Worm (Caenorhabditis elegans): ENCODE data around the gene Y17D7B.4.

DNA sequence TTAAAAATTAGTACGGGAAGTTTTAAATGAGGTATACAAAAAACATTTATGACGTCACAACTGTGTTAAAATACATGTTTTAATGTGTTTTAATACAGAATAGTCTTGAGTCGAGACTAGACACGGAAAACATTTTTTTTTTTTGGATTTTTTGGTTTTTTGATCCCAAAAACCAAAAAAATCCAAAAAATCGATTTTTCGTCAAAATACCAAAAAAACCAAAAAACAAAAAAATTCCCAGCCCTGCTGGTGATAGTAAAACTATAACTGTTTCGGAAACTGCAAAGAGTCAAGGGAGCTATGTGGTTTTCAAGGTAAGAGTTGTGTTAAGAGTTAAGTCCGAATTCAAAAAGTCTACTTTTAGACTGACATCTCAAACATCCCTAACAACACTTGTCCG is 15.4 kb downstream of the Y17D7B.4 start, which contains the start of gene F11D11.4:
- no peak for TF ChIP-seq lin-15B (tag; optimal IDR thresholded peaks at IDR 0.05)
- no peak for TF ChIP-seq zag-1 (tag; optimal IDR thresholded peaks at IDR 0.05)
- no peak for TF ChIP-seq ceh-82 (tag; optimal IDR thresholded peaks at IDR 0.05)
- no peak for TF ChIP-seq F26F4.8 (GFP tag; conservative IDR thresholded peaks at IDR 0.05)
- no peak for TF ChIP-seq jun-1 (tag; optimal IDR thresholded peaks at IDR 0.05)
- no peak for TF ChIP-seq dpl-1 (GFP tag; optimal IDR thresholded peaks at IDR 0.05)
- no peak for TF ChIP-seq fos-1 (tag; optimal IDR thresholded peaks at IDR 0.05)
- TF ChIP-seq fkh-10 (GFP tag; optimal IDR thresholded peaks at IDR 0.05), result no peak
- TF ChIP-seq hif-1 (tag; optimal IDR thresholded peaks at IDR 0.05), result no peak
- no peak for TF ChIP-seq ztf-11 (tag; optimal IDR thresholded peaks at IDR 0.05)
- no peak for TF ChIP-seq ces-1 (GFP tag; optimal IDR thresholded peaks at IDR 0.05)

All from whole organism, L4 larva.